Worm (Caenorhabditis elegans) whole organism, L1 larva: ENCODE data around the gene C33B4.4.

ENCODE experiments used
- lin-14 ChIP-seq: fragments of 200-800 bp; sonication (Bioruptor generic); optimal IDR thresholded peaks from 2 replicates; lab custom pipeline; 2018; ENCODE audit warnings: mild to moderate bottlenecking, missing genetic modification characterization, moderate library complexity, missing compliant biosample characterization
- nhr-77 ChIP-seq: fragments of 150-350 bp; optimal IDR thresholded peaks from 2 replicates; lab custom pipeline; 2014; ENCODE audit warnings: missing biosample characterization, missing genetic modification characterization

ce11 chrII:11347878-11348556 is 35.2 kb downstream of the C33B4.4 start, which contains the start of the genes B0491.6 and pigm-1:
- peak; percentile 96 for TF ChIP-seq lin-14
- TF ChIP-seq nhr-77 (tag; lab: Kevin White, UChicago), result peak; percentile 50
